Worm (Caenorhabditis elegans) whole organism, L1 larva: ENCODE data around the gene ttbk-8.2.
A peak's percentile ranks its signal among the peaks of the same experiment; 100 is the strongest.

Experiments used
- C04F5.9 ChIP-seq: sonication (generic microtip); optimal IDR thresholded peaks from 2 replicates; lab custom pipeline; 2016; ENCODE audit warnings: missing genetic modification characterization, missing compliant biosample characterization
- C16A3.4 ChIP-seq: fragments of 150-350 bp; optimal IDR thresholded peaks from 2 replicates; lab custom pipeline; 2014; ENCODE audit warnings: missing biosample characterization, missing genetic modification characterization
- F16B12.6 ChIP-seq: fragments of 150-350 bp; optimal IDR thresholded peaks from 2 replicates; lab custom pipeline; 2014; ENCODE audit warnings: missing biosample characterization, missing genetic modification characterization
- alr-1 ChIP-seq: fragments of 200-800 bp; sonication (Bioruptor generic); optimal IDR thresholded peaks from 2 replicates; lab custom pipeline; 2018; ENCODE audit warnings: borderline replicate concordance, mild to moderate bottlenecking, missing genetic modification characterization, missing compliant biosample characterization
- ama-1 ChIP-seq: fragments of 150-350 bp; optimal IDR thresholded peaks from 2 replicates; lab custom pipeline; 2014
- blmp-1 ChIP-seq: fragments of 150-350 bp; optimal IDR thresholded peaks from 2 replicates; lab custom pipeline; 2014; ENCODE audit warnings: missing biosample characterization, missing genetic modification characterization
- dsc-1 ChIP-seq: sonication (generic microtip); optimal IDR thresholded peaks from 2 replicates; lab custom pipeline; 2016; ENCODE audit warnings: mild to moderate bottlenecking, missing genetic modification characterization, missing compliant biosample characterization
- egl-13 ChIP-seq: sonication (generic microtip); optimal IDR thresholded peaks from 2 replicates; lab custom pipeline; 2016; ENCODE audit warnings: missing genotype, missing genetic modification reagents, missing genetic modification characterization, missing compliant biosample characterization
- egl-27 ChIP-seq, 2 experiments: fragments of 150-350 bp in 1 of 2; sonication (generic microtip); optimal IDR thresholded peaks; 3 replicates each; lab custom pipeline; 2017 to 2018; ENCODE audit warnings: missing biosample characterization in 2 of 2, missing genetic modification characterization in 2 of 2, missing genetic modification reagents in 2 of 2
- elt-3 ChIP-seq, 6 experiments: fragments of 150-350 bp in 1 of 6; sonication (generic microtip); optimal IDR thresholded peaks; 2 replicates each; lab custom pipeline; 2017 to 2018; ENCODE audit warnings: missing biosample characterization in 6 of 6, missing genetic modification characterization in 6 of 6, inconsistent platforms in 1 of 6
- fkh-8 ChIP-seq: sonication (generic microtip); optimal IDR thresholded peaks from 2 replicates; lab custom pipeline; 2016; ENCODE audit warnings: mild to moderate bottlenecking, missing genetic modification characterization, missing compliant biosample characterization
- fos-1 ChIP-seq: fragments of 150-350 bp; optimal IDR thresholded peaks from 2 replicates; lab custom pipeline; 2014; ENCODE audit warnings: missing biosample characterization, missing genetic modification characterization
- grh-1 ChIP-seq: fragments of 200-800 bp; sonication (Bioruptor generic); IDR thresholded peaks from 2 replicates; pipeline ENCODE4 v1.3.6; 2022; ENCODE audit warnings: missing genetic modification reagents, missing genetic modification characterization, missing compliant biosample characterization
- hlh-4 ChIP-seq: sonication (generic microtip); optimal IDR thresholded peaks from 2 replicates; lab custom pipeline; 2016; ENCODE audit warnings: mild to moderate bottlenecking, missing genetic modification characterization, missing compliant biosample characterization
- isw-1 ChIP-seq: fragments of 200-800 bp; sonication (Bioruptor generic); IDR thresholded peaks from 2 replicates; pipeline ENCODE4 v1.3.6; 2022; ENCODE audit warnings: missing genetic modification characterization, missing compliant biosample characterization
- lin-13 ChIP-seq: fragments of 150-350 bp; optimal IDR thresholded peaks from 2 replicates; lab custom pipeline; 2014; ENCODE audit warnings: missing biosample characterization, missing genetic modification reagents, missing genetic modification characterization
- lin-14 ChIP-seq: fragments of 200-800 bp; sonication (Bioruptor generic); optimal IDR thresholded peaks from 2 replicates; lab custom pipeline; 2018; ENCODE audit warnings: mild to moderate bottlenecking, missing genetic modification characterization, moderate library complexity, missing compliant biosample characterization
- lsy-2 ChIP-seq, 2 experiments: fragments of 150-350 bp; optimal IDR thresholded peaks; 2 replicates each; lab custom pipeline; 2014; ENCODE audit warnings: missing biosample characterization in 2 of 2, missing genetic modification characterization in 2 of 2
- mef-2 ChIP-seq: fragments of 150-350 bp; optimal IDR thresholded peaks from 2 replicates; lab custom pipeline; 2014; ENCODE audit warnings: missing biosample characterization, missing genetic modification characterization
- nhr-11 ChIP-seq: fragments of 150-350 bp; optimal IDR thresholded peaks from 2 replicates; lab custom pipeline; 2014; ENCODE audit warnings: missing biosample characterization, missing genetic modification characterization
- nhr-12 ChIP-seq: sonication (generic microtip); optimal IDR thresholded peaks from 2 replicates; lab custom pipeline; 2017; ENCODE audit warnings: missing biosample characterization, missing genetic modification characterization
- nhr-28 ChIP-seq: fragments of 150-350 bp; optimal IDR thresholded peaks from 2 replicates; lab custom pipeline; 2014; ENCODE audit warnings: missing biosample characterization, missing genetic modification characterization
- nhr-85 ChIP-seq: sonication (generic microtip); peaks from one replicate; lab custom pipeline; 2016; ENCODE audit warnings: missing genetic modification characterization, inconsistent platforms, missing compliant biosample characterization
- nhr-90 ChIP-seq: sonication (generic microtip); optimal IDR thresholded peaks from 2 replicates; lab custom pipeline; 2016; ENCODE audit warnings: mild to moderate bottlenecking, missing genetic modification characterization, missing compliant biosample characterization; ENCODE audit not compliant: poor library complexity
- pqm-1 ChIP-seq: sonication (generic microtip); optimal IDR thresholded peaks from 3 replicates; lab custom pipeline; 2017; ENCODE audit warnings: missing biosample characterization, missing genetic modification characterization
- snpc-4 ChIP-seq: fragments of 150-350 bp; optimal IDR thresholded peaks from 2 replicates; lab custom pipeline; 2014; ENCODE audit warnings: missing biosample characterization, missing genetic modification characterization
- tlp-1 ChIP-seq: fragments of 150-350 bp; optimal IDR thresholded peaks from 2 replicates; lab custom pipeline; 2014; ENCODE audit warnings: missing biosample characterization, missing genetic modification characterization
- unc-130 ChIP-seq: fragments of 150-350 bp; optimal IDR thresholded peaks from 2 replicates; lab custom pipeline; 2017; ENCODE audit warnings: missing biosample characterization, missing genetic modification characterization, inconsistent platforms
- unc-30 ChIP-seq: sonication (generic microtip); optimal IDR thresholded peaks from 2 replicates; lab custom pipeline; 2017; ENCODE audit warnings: missing biosample characterization, missing genetic modification characterization
- unc-98 ChIP-seq: fragments of 200-800 bp; sonication (Bioruptor generic); IDR thresholded peaks from 2 replicates; pipeline ENCODE4 v1.3.6; 2022; ENCODE audit warnings: missing genetic modification characterization, missing compliant biosample characterization
- xbp-1 ChIP-seq: sonication (generic microtip); optimal IDR thresholded peaks from 2 replicates; lab custom pipeline; 2016; ENCODE audit warnings: missing genetic modification characterization, missing compliant biosample characterization
- zip-4 ChIP-seq: fragments of 200-800 bp; sonication (Bioruptor generic); optimal IDR thresholded peaks from 2 replicates; lab custom pipeline; 2018; ENCODE audit warnings: mild to moderate bottlenecking, missing genetic modification characterization, moderate library complexity, missing compliant biosample characterization
- ztf-11 ChIP-seq, 2 experiments: sonication (generic microtip); optimal IDR thresholded peaks; 2 replicates each; lab custom pipeline; 2016 to 2017; ENCODE audit warnings: missing genetic modification characterization in 2 of 2, missing biosample characterization in 1 of 2, missing compliant biosample characterization in 1 of 2

The ttbk-8.2 gene

ce11 chrIV:5669459-5669858 is 37.7 kb downstream of the ttbk-8.2 start, which contains the start of gene T19E7.6:
T19E7.6 (minus strand) TSS chrIV:5669503.
- TF ChIP-seq fos-1 (tag; lab: Kevin White, UChicago) = no peak
- no peak for TF ChIP-seq dsc-1 (tag; lab: Kevin White, UChicago)
- no peak for TF ChIP-seq lin-13 (GFP tag; lab: Kevin White, UChicago)
- TF ChIP-seq ztf-11 (tag; optimal IDR thresholded peaks at IDR 0.05; lab: Kevin White, UChicago) = no peak
- peak in 1 of 6 experiments; percentile 45 for TF ChIP-seq elt-3 (tag; optimal IDR thresholded peaks at IDR 0.05; lab: Kevin White, UChicago)

- TF ChIP-seq blmp-1 (tag; lab: Kevin White, UChicago) (no peak), nhr-85 (tag; lab: Kevin White, UChicago) (peak; percentile 57), egl-27 (tag; optimal IDR thresholded peaks at IDR 0.05; lab: Kevin White, UChicago) (no peak)
Measured at ce11 chrIV:5671325-5671724, 39.6 kb downstream of the ttbk-8.2 start.

- TF ChIP-seq unc-98 (GFP tag; lab: Robert Waterston, UW) (no peak), snpc-4 (tag; lab: Kevin White, UChicago) (no peak), F16B12.6 (tag; lab: Kevin White, UChicago) (no peak), nhr-12 (tag; lab: Kevin White, UChicago) (no peak), tlp-1 (tag; lab: Kevin White, UChicago) (no peak), nhr-90 (tag; lab: Kevin White, UChicago) (no peak)
Measured at ce11 chrIV:5674435-5674834, 42.7 kb downstream of the ttbk-8.2 start, which contains the start of gene srd-5. srd-5 (minus strand) TSS chrIV:5674535.

ce11 chrIV:5678044-5678443 is 46.3 kb downstream of the ttbk-8.2 start, which contains the start of gene C55C3.4:
C55C3.4 (minus strand) TSS chrIV:5678144.
- no peak for TF ChIP-seq ama-1
- TF ChIP-seq C04F5.9 (tag; lab: Kevin White, UChicago) = no peak
- no peak for TF ChIP-seq grh-1 (GFP tag; lab: Robert Waterston, UW)

ce11 chrIV:5682547-5683234 is 51.0 kb downstream of the ttbk-8.2 start, which contains the start of the genes C55C3.7 and C55C3.6:
C55C3.7 (minus strand) TSS chrIV:5682647.
C55C3.6 (plus strand) TSS chrIV:5683184.
- no peak for TF ChIP-seq egl-27 (tag; optimal IDR thresholded peaks at IDR 0.05; lab: Kevin White, UChicago)
- TF ChIP-seq zip-4 (GFP tag; lab: Kevin White, UChicago) = no peak
- TF ChIP-seq alr-1 = no peak
- no peak for TF ChIP-seq mef-2 (tag; lab: Kevin White, UChicago)
- TF ChIP-seq C16A3.4 (tag; lab: Kevin White, UChicago) = no peak
- no peak for TF ChIP-seq lsy-2 (tag; optimal IDR thresholded peaks at IDR 0.05; lab: Kevin White, UChicago)
- no peak for TF ChIP-seq unc-98 (GFP tag; lab: Robert Waterston, UW)
- TF ChIP-seq egl-13 (tag; lab: Kevin White, UChicago) = no peak
- TF ChIP-seq xbp-1 (tag; lab: Kevin White, UChicago) = no peak
- no peak for TF ChIP-seq nhr-11 (tag; lab: Kevin White, UChicago)
- no peak for TF ChIP-seq fkh-8 (tag; lab: Kevin White, UChicago)
- TF ChIP-seq isw-1 (GFP tag; lab: Robert Waterston, UW) = no peak
- TF ChIP-seq pqm-1 (tag; lab: Kevin White, UChicago) = no peak
- TF ChIP-seq nhr-12 (tag; lab: Kevin White, UChicago) = no peak
- no peak for TF ChIP-seq nhr-28 (tag; lab: Kevin White, UChicago)
- no peak for TF ChIP-seq unc-30 (tag; lab: Kevin White, UChicago)
- TF ChIP-seq hlh-4 (tag; lab: Kevin White, UChicago) = no peak
- TF ChIP-seq lin-14 (GFP tag; lab: Kevin White, UChicago) = no peak
- no peak for TF ChIP-seq unc-130
- TF ChIP-seq, all 84 proteins: peak for 0
